Fruit fly (Drosophila melanogaster): ENCODE measurements around the gene CG13856.

Gene CG13856

dm6 chr3R:22368777-22369214 lies 33.7 kb upstream of the CG13856 start (continued):
- TF ChIP-seq lilli (GFP tag; optimal IDR thresholded peaks at IDR 0.05) (peak; percentile 66), CG31388 (GFP tag; optimal IDR thresholded peaks at IDR 0.05) (no peak), az2 (GFP tag; optimal IDR thresholded peaks at IDR 0.05) (peak; percentile 52), CG13624 (GFP tag; optimal IDR thresholded peaks at IDR 0.05) (peak; percentile 12), ash1 (GFP tag; optimal IDR thresholded peaks at IDR 0.05) (no peak), CG12769 (tag; optimal IDR thresholded peaks at IDR 0.05) (no peak), Side (GFP tag; optimal IDR thresholded peaks at IDR 0.05) (no peak), CG12744 (GFP tag; optimal IDR thresholded peaks at IDR 0.05) (no peak), pros (GFP tag; optimal IDR thresholded peaks at IDR 0.05) (no peak), CG42726 (GFP tag; IDR thresholded peaks at IDR 0.05; ENCODE audit: partially characterized antibody) (no peak), CG31365 (tag; optimal IDR thresholded peaks at IDR 0.05) (no peak), ERR (GFP tag; optimal IDR thresholded peaks at IDR 0.05) (no peak), CG9876 (GFP tag; optimal IDR thresholded peaks at IDR 0.05) (no peak), CG8281 (tag; optimal IDR thresholded peaks at IDR 0.05) (no peak), tin (GFP tag; optimal IDR thresholded peaks at IDR 0.05) (peak; percentile 46), CG11247 (GFP tag; IDR thresholded peaks at IDR 0.05) (peak; percentile 54; the same call in 1 of the 2 replicates), gsb-n (tag; optimal IDR thresholded peaks at IDR 0.05) (no peak), tx (GFP tag; optimal IDR thresholded peaks at IDR 0.05) (no peak), Fer1 (GFP tag; optimal IDR thresholded peaks at IDR 0.05) (peak; percentile 74), CG32532 (GFP tag; IDR thresholded peaks at IDR 0.05) (peak; percentile 79), gem (tag; optimal IDR thresholded peaks at IDR 0.05) (peak; percentile 76), CG4617 (GFP tag; optimal IDR thresholded peaks at IDR 0.05; ENCODE audit: borderline replicate concordance) (peak; percentile 8), H15 (GFP tag; IDR thresholded peaks at IDR 0.05) (peak; percentile 29; the same call in 1 of the 3 replicates), Sry-β (GFP tag; optimal IDR thresholded peaks at IDR 0.05) (no peak), knrl (GFP tag; IDR thresholded peaks at IDR 0.05; ENCODE audit: partially characterized antibody) (no peak), kni (GFP tag; optimal IDR thresholded peaks at IDR 0.05) (no peak), CG4424 (GFP tag; optimal IDR thresholded peaks at IDR 0.05) (peak; percentile 59), crol (GFP tag; IDR thresholded peaks at IDR 0.05) (no peak), BtbVII (GFP tag; optimal IDR thresholded peaks at IDR 0.05) (peak; percentile 72), Sry-δ (GFP tag; optimal IDR thresholded peaks at IDR 0.05) (no peak), NC2α (GFP tag; optimal IDR thresholded peaks at IDR 0.05) (no peak), CoRest (tag; optimal IDR thresholded peaks at IDR 0.05) (peak; percentile 67), salm (tag; optimal IDR thresholded peaks at IDR 0.05) (no peak), seq (GFP tag; IDR thresholded peaks at IDR 0.05) (peak; percentile 84), luna (GFP tag; optimal IDR thresholded peaks at IDR 0.05) (no peak), CG7839 (tag; optimal IDR thresholded peaks at IDR 0.05) (peak; percentile 80), unc-4 (GFP tag; IDR thresholded peaks at IDR 0.05; ENCODE audit: partially characterized antibody) (no peak), otp (GFP tag; IDR thresholded peaks at IDR 0.05) (peak; percentile 69; the same call in 2 of the 3 replicates), CG14965 (GFP tag; optimal IDR thresholded peaks at IDR 0.05; ENCODE audit: borderline replicate concordance) (no peak), CG15601 (tag; optimal IDR thresholded peaks at IDR 0.05) (no peak), Eip74EF (GFP tag; optimal IDR thresholded peaks at IDR 0.05) (peak in 1 of 2 experiments; percentile 9), CG4282 (GFP tag; optimal IDR thresholded peaks at IDR 0.05) (no peak), CG2202 (tag; optimal IDR thresholded peaks at IDR 0.05) (no peak), vnd (GFP tag; IDR thresholded peaks at IDR 0.05; ENCODE audit: partially characterized antibody) (no peak), al (GFP tag; IDR thresholded peaks at IDR 0.05) (peak; percentile 60; the same call in 1 of the 2 replicates), Taf1 (GFP tag; IDR thresholded peaks at IDR 0.05) (peak; percentile 60), HmgZ (tag; optimal IDR thresholded peaks at IDR 0.05) (peak; percentile 37), CG14667 (GFP tag; IDR thresholded peaks at IDR 0.05) (peak; percentile 42; the same call in 1 of the 2 replicates), caup (GFP tag; optimal IDR thresholded peaks at IDR 0.05; ENCODE audit: severe bottlenecking) (peak; percentile 66), stwl (tag; optimal IDR thresholded peaks at IDR 0.05) (no peak)
